Worm (Caenorhabditis elegans) whole organism, late embryonic: ENCODE results near the gene nhr-51.

ENCODE experiments used
- ceh-45 ChIP-seq: fragments of 200-800 bp; sonication (Bioruptor generic); IDR thresholded peaks from 2 replicates; pipeline ENCODE4 v1.3.6; 2022; ENCODE audit warnings: missing genetic modification reagents, missing genetic modification characterization, missing compliant biosample characterization
- hlh-13 ChIP-seq: fragments of 200-800 bp; sonication (Bioruptor generic); optimal IDR thresholded peaks from 2 replicates; lab custom pipeline; 2018; ENCODE audit warnings: mild to moderate bottlenecking, missing genetic modification characterization, missing compliant biosample characterization
- nhr-232 ChIP-seq: sonication (generic microtip); optimal IDR thresholded peaks from 2 replicates; lab custom pipeline; 2016; ENCODE audit warnings: missing genetic modification characterization, missing compliant biosample characterization
- unc-86 ChIP-seq: sonication (generic microtip); optimal IDR thresholded peaks from 2 replicates; lab custom pipeline; 2016; ENCODE audit warnings: missing genetic modification characterization, missing compliant biosample characterization

- TF ChIP-seq hlh-13 (GFP tag; lab: Kevin White, UChicago) (no peak), ceh-45 (GFP tag; lab: Robert Waterston, UW) (no peak), nhr-232 (no peak), unc-86 (no peak)
Measured at ce11 chrV:15693682-15694081, 19.9 kb downstream of the nhr-51 start, which contains the start of gene nhr-198.
